Fruit fly (Drosophila melanogaster): ENCODE data around the gene CG18765.

dm6 chr3R:11711376-11711775 lies 19.8 kb upstream of the CG18765 start, which contains the start of gene CG14720:
- TF ChIP-seq Myc (optimal IDR thresholded peaks at IDR 0.05) (no peak), Sin3A (optimal IDR thresholded peaks at IDR 0.05) (no peak), psq (optimal IDR thresholded peaks at IDR 0.05) (no peak), ttk (optimal IDR thresholded peaks at IDR 0.05) (no peak)

Data from Kc167 (cell line).